Worm (Caenorhabditis elegans) whole organism, L4 larva: Measurements from ENCODE around the gene W04D2.4.

Source experiments
- F10B5.3 ChIP-seq: sonication (generic microtip); optimal IDR thresholded peaks from 2 replicates; lab custom pipeline; 2016; ENCODE audit warnings: mild to moderate bottlenecking, missing genetic modification characterization, missing compliant biosample characterization
- R02D3.7 ChIP-seq: fragments of 150-350 bp; sonication (generic microtip); optimal IDR thresholded peaks from 3 replicates; lab custom pipeline; 2014; ENCODE audit warnings: missing biosample characterization, missing genetic modification characterization
- T20F7.1 ChIP-seq: fragments of 200-800 bp; sonication (Bioruptor generic); optimal IDR thresholded peaks from 2 replicates; lab custom pipeline; 2018; ENCODE audit warnings: mild to moderate bottlenecking, missing genetic modification characterization, missing compliant biosample characterization
- Y75B8A.6 ChIP-seq: fragments of 200-800 bp; sonication (Bioruptor generic); IDR thresholded peaks from 2 replicates; pipeline ENCODE4 v1.3.6; 2022; ENCODE audit warnings: missing genetic modification reagents, missing genetic modification characterization, missing compliant biosample characterization
- arid-1 ChIP-seq: fragments of 200-800 bp; sonication (Bioruptor generic); conservative IDR thresholded peaks from 2 replicates; pipeline ENCODE4 v1.3.6; 2022; ENCODE audit warnings: missing genetic modification reagents, missing genetic modification characterization, missing compliant biosample characterization
- ceh-20 ChIP-seq: fragments of 200-800 bp; sonication (Bioruptor generic); IDR thresholded peaks from 2 replicates; pipeline ENCODE4 v1.3.6; 2022; ENCODE audit warnings: missing genetic modification reagents, missing genetic modification characterization, missing compliant biosample characterization
- ceh-28 ChIP-seq: fragments of 150-350 bp; optimal IDR thresholded peaks from 2 replicates; lab custom pipeline; 2014; ENCODE audit warnings: missing biosample characterization, missing genetic modification reagents, missing genetic modification characterization
- ceh-32 ChIP-seq: sonication (generic microtip); optimal IDR thresholded peaks from 2 replicates; lab custom pipeline; 2016; ENCODE audit warnings: mild to moderate bottlenecking, missing genetic modification characterization, missing compliant biosample characterization; ENCODE audit not compliant: poor library complexity
- ces-1 ChIP-seq: fragments of 150-350 bp; sonication (generic microtip); optimal IDR thresholded peaks from 4 replicates; lab custom pipeline; 2014; ENCODE audit warnings: missing biosample characterization, missing genetic modification reagents, missing genetic modification characterization
- daf-16 ChIP-seq, 3 experiments: sonication (generic microtip); optimal IDR thresholded peaks; 2 replicates each; lab custom pipeline; 2016 to 2017; ENCODE audit warnings: missing genetic modification characterization in 3 of 3, missing genetic modification reagents in 3 of 3, mild to moderate bottlenecking in 2 of 3, missing compliant biosample characterization in 2 of 3, missing biosample characterization in 1 of 3, moderate library complexity in 1 of 3
- dmd-6 ChIP-seq: fragments of 200-800 bp; sonication (Bioruptor generic); IDR thresholded peaks from 2 replicates; pipeline ENCODE4 v1.3.6; 2022; ENCODE audit warnings: missing genetic modification reagents, missing genetic modification characterization, missing compliant biosample characterization
- dmd-8 ChIP-seq: fragments of 200-800 bp; sonication (Bioruptor generic); IDR thresholded peaks from 2 replicates; pipeline ENCODE4 v1.3.6; 2022; ENCODE audit warnings: missing genetic modification characterization, missing compliant biosample characterization
- dpl-1 ChIP-seq: fragments of 150-350 bp; optimal IDR thresholded peaks from 2 replicates; lab custom pipeline; 2014; ENCODE audit warnings: missing biosample characterization, missing genetic modification reagents, missing genetic modification characterization
- dve-1 ChIP-seq: sonication (generic microtip); optimal IDR thresholded peaks from 2 replicates; lab custom pipeline; 2017; ENCODE audit warnings: antibody characterized with exemption, mild to moderate bottlenecking, missing genetic modification characterization, missing compliant biosample characterization; ENCODE audit not compliant: insufficient read depth
- egl-27 ChIP-seq: sonication (generic microtip); optimal IDR thresholded peaks from 3 replicates; lab custom pipeline; 2017; ENCODE audit warnings: missing biosample characterization, missing genetic modification reagents, missing genetic modification characterization
- fos-1 ChIP-seq: fragments of 150-350 bp; optimal IDR thresholded peaks from 2 replicates; lab custom pipeline; 2014; ENCODE audit warnings: missing biosample characterization, missing genetic modification characterization
- hif-1 ChIP-seq, 2 experiments: sonication (generic microtip); optimal IDR thresholded peaks; 2 replicates each; lab custom pipeline; 2016 to 2017; ENCODE audit warnings: missing compliant biosample characterization in 2 of 2, missing genetic modification characterization in 2 of 2, missing genetic modification reagents in 2 of 2, missing genotype in 2 of 2, mild to moderate bottlenecking in 1 of 2
- hlh-11 ChIP-seq: fragments of 200-800 bp; sonication (Bioruptor generic); optimal IDR thresholded peaks from 2 replicates; lab custom pipeline; 2018; ENCODE audit warnings: mild to moderate bottlenecking, missing genetic modification characterization, missing compliant biosample characterization
- hlh-30 ChIP-seq: sonication (generic microtip); optimal IDR thresholded peaks from 2 replicates; lab custom pipeline; 2017; ENCODE audit warnings: antibody characterized with exemption, mild to moderate bottlenecking, missing genetic modification characterization, missing compliant biosample characterization; ENCODE audit not compliant: insufficient read depth
- jun-1 ChIP-seq: fragments of 150-350 bp; optimal IDR thresholded peaks from 2 replicates; lab custom pipeline; 2014; ENCODE audit warnings: missing biosample characterization, missing genetic modification reagents, missing genetic modification characterization
- lim-7 ChIP-seq: fragments of 200-800 bp; sonication (Bioruptor generic); IDR thresholded peaks from 2 replicates; pipeline ENCODE4 v1.3.6; 2022; ENCODE audit warnings: missing genetic modification characterization, missing compliant biosample characterization
- lin-1 ChIP-seq: fragments of 200-800 bp; sonication (Bioruptor generic); IDR thresholded peaks from 2 replicates; pipeline ENCODE4 v1.3.6; 2022; ENCODE audit warnings: missing genetic modification reagents, missing genetic modification characterization, missing compliant biosample characterization
- lin-15B ChIP-seq: fragments of 150-350 bp; sonication (generic microtip); optimal IDR thresholded peaks from 3 replicates; lab custom pipeline; 2014; ENCODE audit warnings: missing biosample characterization, missing genetic modification characterization
- lir-3 ChIP-seq: sonication (generic microtip); optimal IDR thresholded peaks from 2 replicates; lab custom pipeline; 2016; ENCODE audit warnings: mild to moderate bottlenecking, missing genetic modification characterization, missing compliant biosample characterization
- madf-5 ChIP-seq, 2 experiments: fragments of 200-800 bp; sonication (Bioruptor generic); IDR thresholded peaks; 2 replicates each; pipeline ENCODE4 v1.3.6; 2022; ENCODE audit warnings: missing compliant biosample characterization in 2 of 2, missing genetic modification characterization in 2 of 2
- mdl-1 ChIP-seq, 2 experiments: fragments of 150-350 bp in 1 of 2; sonication (generic microtip) in 1 of 2; optimal IDR thresholded peaks; 2 replicates each; lab custom pipeline; 2014 to 2017; ENCODE audit warnings: missing biosample characterization in 2 of 2, missing genetic modification characterization in 2 of 2
- mes-2 ChIP-seq: sonication (generic microtip); optimal IDR thresholded peaks from 2 replicates; lab custom pipeline; 2016; ENCODE audit warnings: missing genotype, mild to moderate bottlenecking, missing genetic modification characterization, missing compliant biosample characterization; ENCODE audit not compliant: poor library complexity, severe bottlenecking
- nhr-102 ChIP-seq: sonication (generic microtip); optimal IDR thresholded peaks from 2 replicates; lab custom pipeline; 2016; ENCODE audit warnings: mild to moderate bottlenecking, missing genetic modification characterization, moderate library complexity, missing compliant biosample characterization
- nhr-11 ChIP-seq: fragments of 150-350 bp; optimal IDR thresholded peaks from 2 replicates; lab custom pipeline; 2014; ENCODE audit warnings: missing biosample characterization, missing genetic modification characterization
- nhr-111 ChIP-seq: fragments of 200-800 bp; sonication (Bioruptor generic); optimal IDR thresholded peaks from 2 replicates; lab custom pipeline; 2018; ENCODE audit warnings: mild to moderate bottlenecking, missing genetic modification characterization, missing compliant biosample characterization
- nhr-25 ChIP-seq: sonication (generic microtip); optimal IDR thresholded peaks from 2 replicates; lab custom pipeline; 2017; ENCODE audit warnings: missing genetic modification characterization, mild to moderate bottlenecking, missing compliant biosample characterization, antibody characterized with exemption, moderate library complexity, borderline replicate concordance; ENCODE audit not compliant: insufficient read depth
- nhr-28 ChIP-seq: fragments of 150-350 bp; optimal IDR thresholded peaks from 2 replicates; lab custom pipeline; 2014; ENCODE audit warnings: missing biosample characterization, missing genetic modification characterization
- nhr-41 ChIP-seq: fragments of 200-800 bp; sonication (Bioruptor generic); IDR thresholded peaks from 2 replicates; pipeline ENCODE4 v1.3.6; 2022; ENCODE audit warnings: missing genetic modification reagents, missing genetic modification characterization, missing compliant biosample characterization
- nhr-6 ChIP-seq: fragments of 150-350 bp; optimal IDR thresholded peaks from 2 replicates; lab custom pipeline; 2014; ENCODE audit warnings: missing biosample characterization, missing genetic modification characterization
- nhr-77 ChIP-seq: fragments of 150-350 bp; optimal IDR thresholded peaks from 2 replicates; lab custom pipeline; 2014; ENCODE audit warnings: missing biosample characterization, missing genetic modification characterization
- php-3 ChIP-seq: fragments of 200-800 bp; sonication (Bioruptor generic); IDR thresholded peaks from 2 replicates; pipeline ENCODE4 v1.3.6; 2022; ENCODE audit warnings: missing genetic modification reagents, missing genetic modification characterization, missing compliant biosample characterization
- pqm-1 ChIP-seq: sonication (generic microtip); optimal IDR thresholded peaks from 2 replicates; lab custom pipeline; 2017; ENCODE audit warnings: missing biosample characterization, missing genetic modification characterization
- rbr-2 ChIP-seq: sonication (generic microtip); optimal IDR thresholded peaks from 2 replicates; lab custom pipeline; 2016; ENCODE audit warnings: missing genotype, missing genetic modification characterization, missing compliant biosample characterization
- saeg-2 ChIP-seq: fragments of 200-800 bp; sonication (Bioruptor generic); IDR thresholded peaks from 2 replicates; pipeline ENCODE4 v1.3.6; 2022; ENCODE audit warnings: missing genetic modification reagents, missing genetic modification characterization, missing compliant biosample characterization
- sdz-12 ChIP-seq: fragments of 200-800 bp; sonication (Bioruptor generic); optimal IDR thresholded peaks from 2 replicates; lab custom pipeline; 2018; ENCODE audit warnings: mild to moderate bottlenecking, missing genetic modification characterization, missing compliant biosample characterization
- skn-1 ChIP-seq: fragments of 150-350 bp; optimal IDR thresholded peaks from 2 replicates; lab custom pipeline; 2014; ENCODE audit warnings: missing biosample characterization, missing genetic modification characterization
- spr-3 ChIP-seq: fragments of 200-800 bp; sonication (Bioruptor generic); optimal IDR thresholded peaks from 2 replicates; lab custom pipeline; 2018; ENCODE audit warnings: mild to moderate bottlenecking, missing genetic modification characterization, missing compliant biosample characterization
- tag-97 ChIP-seq: fragments of 200-800 bp; sonication (Bioruptor generic); IDR thresholded peaks from 2 replicates; pipeline ENCODE4 v1.3.6; 2022; ENCODE audit warnings: missing genetic modification characterization, missing compliant biosample characterization
- tra-1 ChIP-seq: fragments of 200-800 bp; sonication (Bioruptor generic); IDR thresholded peaks from 2 replicates; pipeline ENCODE4 v1.3.6; 2022; ENCODE audit warnings: missing genetic modification reagents, missing genetic modification characterization, missing compliant biosample characterization
- unc-62 ChIP-seq, 3 experiments: fragments of 150-350 bp in 1 of 3; sonication (generic microtip); optimal IDR thresholded peaks in 2 of 3; peaks in 1 of 3; 1 replicate in 1 of 3; 2 replicates in 2 of 3; lab custom pipeline; 2014 to 2017; ENCODE audit warnings: missing biosample characterization in 3 of 3, missing genetic modification characterization in 3 of 3, missing genetic modification reagents in 3 of 3, missing genotype in 1 of 3
- zfp-2 ChIP-seq: sonication (generic microtip); optimal IDR thresholded peaks from 2 replicates; lab custom pipeline; 2016; ENCODE audit warnings: mild to moderate bottlenecking, missing genetic modification characterization, missing compliant biosample characterization
- zip-2 ChIP-seq: fragments of 150-350 bp; optimal IDR thresholded peaks from 2 replicates; lab custom pipeline; 2014; ENCODE audit warnings: missing biosample characterization, missing genetic modification characterization
- ztf-11 ChIP-seq: fragments of 150-350 bp; optimal IDR thresholded peaks from 2 replicates; lab custom pipeline; 2014; ENCODE audit warnings: missing biosample characterization, missing genetic modification characterization

W04D2.4 gene

ce11 chrV:12467755-12468154 lies 29.8 kb downstream of the W04D2.4 start:
- TF ChIP-seq php-3 (peak; percentile 90), Y75B8A.6 (GFP tag; lab: Robert Waterston, UW) (no peak), madf-5 (GFP tag; IDR thresholded peaks at IDR 0.05; lab: Robert Waterston, UW) (no peak), jun-1 (tag; lab: Kevin White, UChicago) (no peak), tra-1 (GFP tag; lab: Robert Waterston, UW) (peak; percentile 52; the same call in 1 of the 2 replicates), nhr-6 (tag; lab: Kevin White, UChicago) (no peak), dpl-1 (GFP tag; lab: Kevin White, UChicago) (no peak), zip-2 (no peak), R02D3.7 (tag; lab: Kevin White, UChicago) (no peak), fos-1 (tag; lab: Kevin White, UChicago) (peak; percentile 11), lir-3 (no peak), rbr-2 (tag; lab: Kevin White, UChicago) (no peak), hif-1 (tag; optimal IDR thresholded peaks at IDR 0.05; lab: Kevin White, UChicago) (no peak), mdl-1 (tag; optimal IDR thresholded peaks at IDR 0.05; lab: Kevin White, UChicago) (no peak), nhr-77 (tag; lab: Kevin White, UChicago) (peak; percentile 71), egl-27 (tag; lab: Kevin White, UChicago) (no peak), lin-1 (GFP tag; lab: Robert Waterston, UW) (peak; percentile 45; the same call in 1 of the 2 replicates), pqm-1 (tag; lab: Kevin White, UChicago) (peak; percentile 96), unc-62 (GFP tag; optimal IDR thresholded peaks at IDR 0.05 in 1 of 2; lab: Kevin White, UChicago) (peak in 1 of 2 experiments; percentile 72), unc-62 (tag; optimal IDR thresholded peaks at IDR 0.05; lab: Kevin White, UChicago) (no peak), mes-2 (tag; lab: Kevin White, UChicago) (peak; percentile 42), hlh-11 (tag; lab: Kevin White, UChicago) (peak; percentile 89), dve-1 (tag; lab: Kevin White, UChicago) (peak; percentile 71), nhr-102 (tag; lab: Kevin White, UChicago) (peak; percentile 37), dmd-6 (GFP tag; lab: Robert Waterston, UW) (peak; percentile 93), nhr-28 (peak; percentile 94), ztf-11 (tag; lab: Kevin White, UChicago) (no peak), spr-3 (no peak), nhr-41 (no peak), ceh-28 (tag; lab: Kevin White, UChicago) (no peak), sdz-12 (no peak), arid-1 (GFP tag; lab: Robert Waterston, UW) (no peak), nhr-11 (tag; lab: Kevin White, UChicago) (peak; percentile 9), daf-16 (GFP tag; optimal IDR thresholded peaks at IDR 0.05; lab: Kevin White, UChicago) (no peak), daf-16 (tag; optimal IDR thresholded peaks at IDR 0.05; lab: Kevin White, UChicago) (peak; percentile 93), hlh-30 (no peak)

DNA sequence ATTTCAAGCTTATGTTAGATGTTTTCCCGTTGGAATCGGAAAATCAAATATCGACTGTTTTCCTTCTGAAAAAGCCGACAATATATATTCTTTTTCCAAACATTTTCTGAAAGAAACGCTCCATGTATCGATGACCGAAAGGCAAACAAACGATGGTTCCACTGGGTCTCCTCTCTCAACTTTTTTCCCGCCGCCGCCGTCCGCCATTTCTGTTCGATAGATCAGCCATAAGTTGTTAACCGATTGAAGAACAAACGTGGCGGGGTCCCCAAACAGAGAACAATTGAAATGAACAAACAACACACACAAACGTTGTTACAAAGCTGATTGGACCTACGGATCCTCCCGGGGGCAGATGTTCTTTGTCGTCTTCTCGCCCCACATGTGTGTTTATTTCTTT lies 30.9 kb downstream of the W04D2.4 start:
- TF ChIP-seq tag-97 (GFP tag; lab: Robert Waterston, UW): no peak
- TF ChIP-seq nhr-6 (tag; lab: Kevin White, UChicago): peak; percentile 55
- no peak for TF ChIP-seq dmd-6 (GFP tag; lab: Robert Waterston, UW)

DNA sequence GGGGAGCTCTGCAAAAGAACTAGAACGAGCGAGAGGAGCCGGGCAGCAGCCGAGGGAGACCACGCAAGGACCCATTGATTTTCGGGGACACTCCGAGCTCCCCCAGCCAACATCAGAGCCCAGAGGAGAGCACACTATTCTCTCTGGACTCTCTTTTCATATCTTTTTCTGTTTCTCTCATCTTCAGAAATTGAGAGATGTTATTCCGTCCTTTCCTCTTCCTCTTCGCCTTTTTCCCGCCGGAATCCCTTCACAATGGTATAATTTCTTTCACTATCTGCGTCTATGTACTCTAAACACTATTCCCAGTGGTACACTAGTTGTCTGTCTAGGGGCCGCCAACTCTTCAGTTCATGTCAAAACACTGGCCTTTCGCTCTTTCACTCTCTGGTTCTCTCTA lies 32.2 kb downstream of the W04D2.4 start:
- TF ChIP-seq nhr-25 (tag; lab: Kevin White, UChicago) (no peak), nhr-111 (GFP tag; lab: Kevin White, UChicago) (no peak), T20F7.1 (GFP tag; lab: Kevin White, UChicago) (peak; percentile 34), dmd-8 (GFP tag; lab: Robert Waterston, UW) (0 out of 2 replicates have a peak, but pooled peaks have one; percentile 36), mdl-1 (tag; optimal IDR thresholded peaks at IDR 0.05; lab: Kevin White, UChicago) (peak in 1 of 2 experiments; percentile 68), ceh-20 (peak; percentile 85), nhr-6 (tag; lab: Kevin White, UChicago) (peak; percentile 50), saeg-2 (GFP tag; lab: Robert Waterston, UW) (0 out of 2 replicates have a peak, but pooled peaks have one; percentile 27), lim-7 (no peak), lin-15B (no peak), ces-1 (GFP tag; lab: Kevin White, UChicago) (peak; percentile 72), zfp-2 (tag; lab: Kevin White, UChicago) (no peak), ceh-32 (tag; lab: Kevin White, UChicago) (peak; percentile 40), skn-1 (tag; lab: Kevin White, UChicago) (no peak), zip-2 (no peak), F10B5.3 (tag; lab: Kevin White, UChicago) (no peak)
